Fruit fly (Drosophila melanogaster): ENCODE measurements around the gene RpS14b.
A peak's percentile ranks its signal among the peaks of the same experiment; 100 is the strongest.

The RpS14b gene

DNA sequence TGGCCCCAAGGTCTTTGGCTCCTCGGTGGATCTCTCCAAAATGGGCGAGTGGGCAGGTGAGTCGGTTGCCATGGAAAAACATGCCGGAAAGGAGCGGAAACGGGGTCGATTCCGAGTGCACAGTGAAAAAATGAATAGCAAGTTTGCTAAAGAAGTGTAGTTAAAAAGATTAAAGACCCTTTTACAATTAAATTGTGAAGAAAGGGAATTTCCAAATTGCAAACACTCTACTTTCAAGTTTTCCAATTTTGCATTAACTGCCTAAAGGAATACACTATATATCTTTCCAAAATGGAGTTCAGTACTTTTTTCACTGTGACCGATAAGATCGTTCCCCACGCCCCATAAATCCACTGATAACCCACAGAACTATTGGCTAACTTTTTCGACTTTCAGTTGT is 25.2 kb upstream of the RpS14b start (continued):
- peak; percentile 42 for TF ChIP-seq Meics (GFP tag; optimal IDR thresholded peaks at IDR 0.05)
- peak; percentile 50 for TF ChIP-seq Rfx (GFP tag; IDR thresholded peaks at IDR 0.05)
- peak; percentile 49 for TF ChIP-seq CG2120 (GFP tag; optimal IDR thresholded peaks at IDR 0.05)
- TF ChIP-seq CG12391 (tag; optimal IDR thresholded peaks at IDR 0.05) = no peak
- TF ChIP-seq Ptx1 (GFP tag; IDR thresholded peaks at IDR 0.05) = peak; percentile 42; the same call in 1 of the 2 replicates
- no peak for TF ChIP-seq cad (GFP tag; optimal IDR thresholded peaks at IDR 0.05)
- TF ChIP-seq CG17328 (GFP tag; IDR thresholded peaks at IDR 0.05) = no peak
- TF ChIP-seq crc (GFP tag; optimal IDR thresholded peaks at IDR 0.05) = no peak
- no peak for TF ChIP-seq NFAT (GFP tag; IDR thresholded peaks at IDR 0.05)
- TF ChIP-seq fd3F (GFP tag; optimal IDR thresholded peaks at IDR 0.05) = no peak
- TF ChIP-seq Nf-YB (GFP tag; optimal IDR thresholded peaks at IDR 0.05) = no peak
- peak; percentile 10 for TF ChIP-seq HmgZ (tag; optimal IDR thresholded peaks at IDR 0.05)
- peak; percentile 27 for TF ChIP-seq ATbp (GFP tag; optimal IDR thresholded peaks at IDR 0.05)
- TF ChIP-seq cwo (GFP tag; optimal IDR thresholded peaks at IDR 0.05) = peak; percentile 14
- no peak for TF ChIP-seq Dll (GFP tag; IDR thresholded peaks at IDR 0.05; ENCODE audit: partially characterized antibody)
- no peak for TF ChIP-seq pnt (GFP tag; optimal IDR thresholded peaks at IDR 0.05)
- TF ChIP-seq CG13287 (GFP tag; IDR thresholded peaks at IDR 0.05; ENCODE audit: partially characterized antibody) = no peak
- TF ChIP-seq B-H2 (GFP tag; optimal IDR thresholded peaks at IDR 0.05) = no peak
- peak; percentile 24 for TF ChIP-seq CG12659 (GFP tag; optimal IDR thresholded peaks at IDR 0.05)
- 0 out of 2 replicates have a peak, but pooled peaks have one; percentile 14 for TF ChIP-seq CG14014 (GFP tag; IDR thresholded peaks at IDR 0.05)
- TF ChIP-seq Scr (GFP tag; IDR thresholded peaks at IDR 0.05; ENCODE audit: partially characterized antibody) = no peak
- TF ChIP-seq Blimp-1 (GFP tag; optimal IDR thresholded peaks at IDR 0.05) = no peak
- no peak for TF ChIP-seq chif (GFP tag; optimal IDR thresholded peaks at IDR 0.05)
- no peak for TF ChIP-seq pum (GFP tag; optimal IDR thresholded peaks at IDR 0.05)
- peak; percentile 63 for TF ChIP-seq lab (GFP tag; optimal IDR thresholded peaks at IDR 0.05)
- TF ChIP-seq pan (optimal IDR thresholded peaks at IDR 0.05) = no peak
- TF ChIP-seq pan (GFP tag; optimal IDR thresholded peaks at IDR 0.05 in 1 of 2, IDR thresholded peaks at IDR 0.05 in 1 of 2) = peak in 1 of 2 experiments; percentile 37
- TF ChIP-seq CG1832 (GFP tag; optimal IDR thresholded peaks at IDR 0.05) = no peak
- 0 out of 3 replicates have a peak, but pooled peaks have one; percentile 50 for TF ChIP-seq ase (GFP tag; IDR thresholded peaks at IDR 0.05)
- TF ChIP-seq CG12104 (GFP tag; optimal IDR thresholded peaks at IDR 0.05) = no peak
- TF ChIP-seq grn (GFP tag; optimal IDR thresholded peaks at IDR 0.05) = no peak
- TF ChIP-seq HLHmδ (GFP tag; optimal IDR thresholded peaks at IDR 0.05) = no peak
- TF ChIP-seq CG14667 (GFP tag; IDR thresholded peaks at IDR 0.05) = no peak
- TF ChIP-seq CG32532 (GFP tag; IDR thresholded peaks at IDR 0.05) = peak; percentile 51; the same call in 1 of the 2 replicates
- TF ChIP-seq D19A (tag; optimal IDR thresholded peaks at IDR 0.05) = peak; percentile 15
- TF ChIP-seq chm (GFP tag; IDR thresholded peaks at IDR 0.05) = 0 out of 2 replicates have a peak, but pooled peaks have one; percentile 51
- TF ChIP-seq HLH3B (GFP tag; IDR thresholded peaks at IDR 0.05) = 0 out of 2 replicates have a peak, but pooled peaks have one; percentile 25
- peak; percentile 79 for TF ChIP-seq Med (GFP tag)
- TF ChIP-seq Hr78 (GFP tag; optimal IDR thresholded peaks at IDR 0.05) = peak in 1 of 2 experiments; percentile 3
- no peak for TF ChIP-seq CG8924 (tag; optimal IDR thresholded peaks at IDR 0.05)
- TF ChIP-seq CG31388 (GFP tag; optimal IDR thresholded peaks at IDR 0.05) = no peak
- TF ChIP-seq Doc3 (GFP tag; IDR thresholded peaks at IDR 0.05; ENCODE audit: partially characterized antibody) = no peak
- TF ChIP-seq Fer2 (tag; optimal IDR thresholded peaks at IDR 0.05) = no peak
- TF ChIP-seq al (GFP tag; IDR thresholded peaks at IDR 0.05) = no peak
- peak; percentile 17 for TF ChIP-seq nmo (GFP tag; optimal IDR thresholded peaks at IDR 0.05)
- TF ChIP-seq Xbp1 (GFP tag; optimal IDR thresholded peaks at IDR 0.05) = peak; percentile 9
- peak; percentile 57 for TF ChIP-seq slbo (GFP tag; IDR thresholded peaks at IDR 0.05)
- TF ChIP-seq stc (GFP tag; IDR thresholded peaks at IDR 0.05) = peak; percentile 50; the same call in 1 of the 2 replicates
- TF ChIP-seq Side (GFP tag; optimal IDR thresholded peaks at IDR 0.05) = no peak
- no peak for TF ChIP-seq pzg (GFP tag; optimal IDR thresholded peaks at IDR 0.05)
